Worm (Caenorhabditis elegans) whole organism, L4/young adult: ENCODE results near the gene ift-43.
A peak's percentile ranks its signal among the peaks of the same experiment; 100 is the strongest.

Experiments used
- W03F9.2 ChIP-seq: fragments of 150-350 bp; optimal IDR thresholded peaks from 2 replicates; lab custom pipeline; 2014; ENCODE audit warnings: missing biosample characterization, missing genetic modification characterization
- dao-5 ChIP-seq: sonication (generic microtip); optimal IDR thresholded peaks from 2 replicates; lab custom pipeline; 2016; ENCODE audit warnings: missing genotype, missing genetic modification characterization, moderate library complexity, missing compliant biosample characterization
- him-1 ChIP-seq: sonication (generic microtip); optimal IDR thresholded peaks from 2 replicates; lab custom pipeline; 2016; ENCODE audit warnings: missing genotype, missing genetic modification reagents, missing genetic modification characterization, missing compliant biosample characterization

DNA sequence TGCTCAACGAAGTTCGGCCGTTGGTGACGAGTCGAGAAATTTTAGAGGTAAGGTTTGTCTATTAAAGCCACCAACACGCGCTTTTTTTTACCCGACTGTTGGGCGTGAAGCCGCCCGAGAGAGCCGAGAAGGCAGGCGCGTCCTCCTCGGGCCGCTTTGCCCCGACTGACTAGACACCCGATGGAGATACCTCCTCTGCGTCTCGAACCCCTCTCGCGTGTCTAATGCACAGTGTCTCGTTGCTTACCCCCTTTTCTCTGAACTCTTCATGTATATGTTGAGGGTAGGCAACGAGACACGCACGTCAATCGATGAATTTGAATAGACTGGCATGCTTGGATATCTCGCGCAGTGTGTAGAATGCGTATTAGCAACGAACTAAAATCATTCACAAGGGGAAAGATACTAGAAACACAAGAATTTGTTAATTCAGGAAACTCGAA, 1.2 kb upstream of the ift-43 start:
- TF ChIP-seq W03F9.2 (tag; lab: Kevin White, UChicago) (no peak), dao-5 (peak; percentile 69), him-1 (tag; lab: Kevin White, UChicago) (peak; percentile 84)
